Fruit fly (Drosophila melanogaster) whole organism, embryonic: ENCODE data around the gene Mf.
A peak's percentile ranks its signal among the peaks of the same experiment; 100 is the strongest.

ENCODE experiments used
- ATbp ChIP-seq: fragments of 200-800 bp; sonication (Bioruptor generic); optimal IDR thresholded peaks from 2 replicates; lab custom pipeline; 2017; ENCODE audit warnings: missing biosample characterization, mild to moderate bottlenecking, missing genetic modification characterization, missing genetic modification reagents
- Aef1 ChIP-seq: fragments of 200-800 bp; sonication (Bioruptor generic); IDR thresholded peaks from 3 replicates; pipeline ENCODE4 v1.3.6; 2022; ENCODE audit warnings: missing biosample characterization, missing genetic modification characterization
- CG12071 ChIP-seq: fragments of 200-800 bp; sonication (Bioruptor generic); optimal IDR thresholded peaks from 3 replicates; lab custom pipeline; 2018; ENCODE audit warnings: missing biosample characterization, mild to moderate bottlenecking, missing genetic modification characterization
- CG12744 ChIP-seq: fragments of 200-800 bp; sonication (Bioruptor generic); optimal IDR thresholded peaks from 2 replicates; lab custom pipeline; 2016; ENCODE audit warnings: missing biosample characterization, missing genetic modification characterization
- CG13775 ChIP-seq: fragments of 200-800 bp; sonication (Bioruptor generic); optimal IDR thresholded peaks from 3 replicates; lab custom pipeline; 2017; ENCODE audit warnings: missing biosample characterization, mild to moderate bottlenecking, missing genetic modification characterization
- CG15696 ChIP-seq: fragments of 200-800 bp; sonication (Bioruptor generic); optimal IDR thresholded peaks from 2 replicates; lab custom pipeline; 2019; ENCODE audit warnings: missing biosample characterization, mild to moderate bottlenecking, missing genetic modification characterization, moderate library complexity
- CG16779 ChIP-seq: fragments of 200-800 bp; sonication (Bioruptor generic); IDR thresholded peaks from 2 replicates; pipeline ENCODE4 v1.3.6; 2022; ENCODE audit warnings: missing biosample characterization, missing genetic modification characterization
- CG30020 ChIP-seq: fragments of 200-800 bp; optimal IDR thresholded peaks from 2 replicates; lab custom pipeline; 2019; ENCODE audit warnings: missing biosample characterization, mild to moderate bottlenecking, missing genetic modification characterization, moderate library complexity
- CG3065 ChIP-seq: fragments of 200-800 bp; sonication (Bioruptor generic); optimal IDR thresholded peaks from 2 replicates; lab custom pipeline; 2016; ENCODE audit warnings: missing biosample characterization, missing genetic modification characterization
- CG4404 ChIP-seq: fragments of 200-800 bp; sonication (Bioruptor generic); IDR thresholded peaks from 2 replicates; pipeline ENCODE4 v1.3.6; 2022; ENCODE audit warnings: missing biosample characterization, missing genetic modification characterization
- CG6254 ChIP-seq: fragments of 200-800 bp; sonication (Bioruptor generic); optimal IDR thresholded peaks from 3 replicates; lab custom pipeline; 2017; ENCODE audit warnings: mild to moderate bottlenecking, missing biosample characterization, missing genetic modification reagents, missing genetic modification characterization
- CG6689 ChIP-seq: fragments of 200-800 bp; sonication (Bioruptor generic); IDR thresholded peaks from 2 replicates; pipeline ENCODE4 v1.3.6; 2022; ENCODE audit warnings: missing biosample characterization, missing genetic modification characterization
- CG8359 ChIP-seq: fragments of 200-800 bp; sonication (Bioruptor generic); optimal IDR thresholded peaks from 2 replicates; lab custom pipeline; 2017; ENCODE audit warnings: missing biosample characterization, mild to moderate bottlenecking, missing genetic modification characterization, borderline replicate concordance
- CG9437 ChIP-seq: fragments of 200-800 bp; sonication (Bioruptor generic); optimal IDR thresholded peaks from 2 replicates; lab custom pipeline; 2018; ENCODE audit warnings: missing biosample characterization, mild to moderate bottlenecking, missing genetic modification characterization
- Dbx ChIP-seq: fragments of 200-800 bp; sonication (Bioruptor generic); IDR thresholded peaks from 3 replicates; pipeline ENCODE4 v1.3.6; 2022; ENCODE audit warnings: missing biosample characterization, missing genetic modification characterization
- Fer3 ChIP-seq: fragments of 200-800 bp; sonication (Bioruptor generic); optimal IDR thresholded peaks from 2 replicates; lab custom pipeline; 2018; ENCODE audit warnings: missing biosample characterization, mild to moderate bottlenecking, missing genetic modification characterization, moderate library complexity
- HLH54F ChIP-seq: fragments of 200-800 bp; sonication (Bioruptor generic); optimal IDR thresholded peaks from 3 replicates; lab custom pipeline; 2016; ENCODE audit warnings: missing biosample characterization, missing genetic modification characterization
- HmgZ ChIP-seq: fragments of 200-800 bp; sonication (Bioruptor generic); optimal IDR thresholded peaks from 2 replicates; lab custom pipeline; 2018; ENCODE audit warnings: missing biosample characterization, mild to moderate bottlenecking, missing genetic modification characterization
- Hr51 ChIP-seq, 2 experiments: fragments of 200-800 bp; sonication (Bioruptor generic); optimal IDR thresholded peaks; 2 replicates in 1 of 2; 3 replicates in 1 of 2; lab custom pipeline; 2016 to 2018; ENCODE audit warnings: missing biosample characterization in 2 of 2, missing genetic modification characterization in 2 of 2, mild to moderate bottlenecking in 1 of 2, moderate library complexity in 1 of 2
- Jarid2 ChIP-seq: fragments of 200-800 bp; sonication (Bioruptor generic); optimal IDR thresholded peaks from 3 replicates; lab custom pipeline; 2017; ENCODE audit warnings: mild to moderate bottlenecking, missing biosample characterization, missing genetic modification reagents, missing genetic modification characterization
- MBD-R2 ChIP-seq: fragments of 200-800 bp; sonication (Bioruptor generic); IDR thresholded peaks from 2 replicates; pipeline ENCODE4 v1.3.6; 2022; ENCODE audit warnings: missing biosample characterization, missing genetic modification characterization
- MESR4 ChIP-seq: fragments of 200-800 bp; sonication (Bioruptor generic); optimal IDR thresholded peaks from 2 replicates; lab custom pipeline; 2018; ENCODE audit warnings: missing biosample characterization, mild to moderate bottlenecking, missing genetic modification characterization, moderate library complexity
- Med ChIP-seq: fragments of 200-800 bp; sonication (Bioruptor generic); peaks from one replicate; lab custom pipeline; 2016; ENCODE audit warnings: missing biosample characterization, missing genetic modification characterization, mild to moderate bottlenecking, inconsistent platforms, moderate library complexity
- NC2α ChIP-seq: fragments of 200-800 bp; sonication (Bioruptor generic); optimal IDR thresholded peaks from 2 replicates; lab custom pipeline; 2016; ENCODE audit warnings: missing biosample characterization, missing genetic modification characterization
- Nf-YA ChIP-seq: fragments of 200-800 bp; sonication (Bioruptor generic); IDR thresholded peaks from 2 replicates; pipeline ENCODE4 v1.3.6; 2022; ENCODE audit warnings: missing biosample characterization, missing genetic modification characterization
- Oaz ChIP-seq: fragments of 200-800 bp; sonication (Bioruptor generic); IDR thresholded peaks from 2 replicates; pipeline ENCODE4 v1.3.6; 2022; ENCODE audit warnings: missing biosample characterization, missing genetic modification characterization
- Optix ChIP-seq: fragments of 200-800 bp; sonication (Bioruptor generic); IDR thresholded peaks from 3 replicates; pipeline ENCODE4 v1.3.6; 2022; ENCODE audit warnings: missing biosample characterization, missing genetic modification characterization
- Ravus ChIP-seq: fragments of 200-800 bp; sonication (Bioruptor generic); IDR thresholded peaks from 2 replicates; pipeline ENCODE4 v1.3.6; 2022; ENCODE audit warnings: missing biosample characterization, missing genetic modification characterization
- Rfx ChIP-seq: fragments of 200-800 bp; sonication (Bioruptor generic); IDR thresholded peaks from 2 replicates; pipeline ENCODE4 v1.3.6; 2022; ENCODE audit warnings: missing biosample characterization, missing genetic modification characterization
- Sox102F ChIP-seq: fragments of 200-800 bp; sonication (Bioruptor generic); optimal IDR thresholded peaks from 2 replicates; lab custom pipeline; 2018; ENCODE audit warnings: missing biosample characterization, mild to moderate bottlenecking, missing genetic modification characterization, moderate library complexity
- az2 ChIP-seq: fragments of 200-800 bp; sonication (Bioruptor generic); optimal IDR thresholded peaks from 3 replicates; lab custom pipeline; 2016; ENCODE audit warnings: missing biosample characterization, missing genetic modification characterization
- dan ChIP-seq: fragments of 200-800 bp; sonication (Bioruptor generic); IDR thresholded peaks from 2 replicates; pipeline ENCODE4 v1.3.6; 2022; ENCODE audit warnings: missing biosample characterization, missing genetic modification characterization
- dysf ChIP-seq: fragments of 200-800 bp; sonication (Bioruptor generic); IDR thresholded peaks from 3 replicates; pipeline ENCODE4 v1.3.6; 2022; ENCODE audit warnings: missing biosample characterization, missing genetic modification characterization
- gcm ChIP-seq: fragments of 200-800 bp; sonication (Bioruptor generic); optimal IDR thresholded peaks from 2 replicates; lab custom pipeline; 2019; ENCODE audit warnings: missing biosample characterization, mild to moderate bottlenecking, missing genetic modification characterization, moderate library complexity
- gcm2 ChIP-seq: fragments of 200-800 bp; sonication (Bioruptor generic); optimal IDR thresholded peaks from 2 replicates; lab custom pipeline; 2016; ENCODE audit warnings: missing biosample characterization, missing genetic modification characterization
- kni ChIP-seq: fragments of 200-800 bp; sonication (Bioruptor generic); optimal IDR thresholded peaks from 3 replicates; lab custom pipeline; 2017; ENCODE audit warnings: mild to moderate bottlenecking, missing biosample characterization, missing genetic modification reagents, missing genetic modification characterization
- nerfin-1 ChIP-seq: fragments of 200-800 bp; sonication (Bioruptor generic); optimal IDR thresholded peaks from 3 replicates; lab custom pipeline; 2019; ENCODE audit warnings: missing biosample characterization, mild to moderate bottlenecking, missing genetic modification characterization, moderate library complexity
- pfk ChIP-seq: fragments of 200-800 bp; sonication (Bioruptor generic); optimal IDR thresholded peaks from 2 replicates; lab custom pipeline; 2018; ENCODE audit warnings: missing biosample characterization, mild to moderate bottlenecking, missing genetic modification characterization, moderate library complexity
- pho ChIP-seq: fragments of 200-800 bp; sonication (Bioruptor generic); optimal IDR thresholded peaks from 2 replicates; lab custom pipeline; 2016; ENCODE audit warnings: missing biosample characterization, missing genetic modification characterization
- pita ChIP-seq: fragments of 200-800 bp; sonication (Bioruptor generic); optimal IDR thresholded peaks from 2 replicates; lab custom pipeline; 2017; ENCODE audit warnings: missing biosample characterization, mild to moderate bottlenecking, missing genetic modification characterization
- prd ChIP-seq, 3 experiments: fragments of >200 bp in 2 of 3; fragments of 200-800 bp in 1 of 3; sonication (Bioruptor generic) in 1 of 3; optimal IDR thresholded peaks in 2 of 3; IDR thresholded peaks in 1 of 3; 2 replicates in 2 of 3; 3 replicates in 1 of 3; pipeline versions ENCODE4 v1.3.6 to Lab custom; 2017 to 2022; ENCODE audit warnings: missing biosample characterization in 1 of 3, missing genetic modification characterization in 1 of 3
- row ChIP-seq: fragments of 200-800 bp; sonication (Bioruptor generic); IDR thresholded peaks from 3 replicates; pipeline ENCODE4 v1.3.6; 2022; ENCODE audit warnings: missing biosample characterization, missing genetic modification characterization
- run ChIP-seq: fragments of 200-800 bp; sonication (Bioruptor generic); optimal IDR thresholded peaks from 3 replicates; lab custom pipeline; 2018; ENCODE audit warnings: missing biosample characterization, mild to moderate bottlenecking, missing genetic modification characterization
- sens ChIP-seq: fragments of 200-800 bp; sonication (Bioruptor generic); peaks from one replicate; lab custom pipeline; 2016; ENCODE audit warnings: missing biosample characterization, missing genetic modification characterization
- seq ChIP-seq: fragments of 200-800 bp; sonication (Bioruptor generic); IDR thresholded peaks from 2 replicates; pipeline ENCODE4 v1.3.6; 2022; ENCODE audit warnings: missing biosample characterization, missing genetic modification characterization
- ssp ChIP-seq: fragments of 200-800 bp; sonication (Bioruptor generic); IDR thresholded peaks from 2 replicates; pipeline ENCODE4 v1.3.6; 2022; ENCODE audit warnings: missing biosample characterization, missing genetic modification characterization
- tin ChIP-seq: fragments of 200-800 bp; sonication (Bioruptor generic); optimal IDR thresholded peaks from 3 replicates; lab custom pipeline; 2016; ENCODE audit warnings: missing biosample characterization, missing genetic modification characterization
- toy ChIP-seq: fragments of 200-800 bp; sonication (Bioruptor generic); IDR thresholded peaks from 2 replicates; pipeline ENCODE4 v1.3.6; 2022; ENCODE audit warnings: missing biosample characterization, missing genetic modification characterization
- wor ChIP-seq: fragments of 200-800 bp; sonication (Bioruptor generic); IDR thresholded peaks from 2 replicates; pipeline ENCODE4 v1.3.6; 2022; ENCODE audit warnings: missing biosample characterization, missing genetic modification characterization
- zf30C ChIP-seq: fragments of 200-800 bp; sonication (Bioruptor generic); optimal IDR thresholded peaks from 3 replicates; lab custom pipeline; 2018; ENCODE audit warnings: missing biosample characterization, mild to moderate bottlenecking, missing genetic modification characterization

Mf gene

dm6 chr3R:15229329-15229876, 48.1 kb upstream of the Mf start, which contains the start of the genes Art3 and mRpS10 (continued):
- TF ChIP-seq pho (GFP tag; lab: Kevin White, UChicago), result peak; percentile 100
- peak; percentile 99 for TF ChIP-seq gcm2 (GFP tag; lab: Kevin White, UChicago)
- TF ChIP-seq HLH54F, result peak; percentile 100
- peak; percentile 100 for TF ChIP-seq CG15696 (tag; lab: Kevin White, UChicago)
- peak; percentile 100 for TF ChIP-seq seq
- TF ChIP-seq CG30020 (tag; lab: Kevin White, UChicago), result peak; percentile 95
- peak; percentile 98 for TF ChIP-seq CG6254 (GFP tag; lab: Kevin White, UChicago)
- TF ChIP-seq sens, result peak; percentile 100
- TF ChIP-seq wor (GFP tag; lab: Robert Waterston, UW), result peak; percentile 100
- peak; percentile 100 for TF ChIP-seq Med (GFP tag; lab: Kevin White, UChicago)
- peak; percentile 100 for TF ChIP-seq Fer3
- peak; percentile 100 for TF ChIP-seq Oaz (GFP tag; lab: Robert Waterston, UW)
- peak; percentile 100 for TF ChIP-seq Hr51 (GFP tag; optimal IDR thresholded peaks at IDR 0.05; lab: Kevin White, UChicago)
- peak; percentile 99 for TF ChIP-seq kni (GFP tag; lab: Kevin White, UChicago)
- TF ChIP-seq toy, result peak; percentile 100
- TF ChIP-seq az2 (GFP tag; lab: Kevin White, UChicago), result peak; percentile 100
- peak; percentile 97 for TF ChIP-seq ssp (GFP tag; lab: Robert Waterston, UW)
- TF ChIP-seq dan, result peak; percentile 99
- TF ChIP-seq CG12744 (GFP tag; lab: Kevin White, UChicago), result peak; percentile 100
- TF ChIP-seq Nf-YA (GFP tag; lab: Robert Waterston, UW), result peak; percentile 100
- TF ChIP-seq CG12071 (GFP tag; lab: Kevin White, UChicago), result peak; percentile 100
- TF ChIP-seq MESR4 (GFP tag; lab: Kevin White, UChicago), result peak; percentile 93
- TF ChIP-seq CG3065 (GFP tag; lab: Kevin White, UChicago), result peak; percentile 100
- TF ChIP-seq CG9437 (GFP tag; lab: Kevin White, UChicago), result peak; percentile 98
- peak; percentile 100 for TF ChIP-seq dysf
- TF ChIP-seq CG13775 (GFP tag; lab: Kevin White, UChicago), result peak; percentile 100
- TF ChIP-seq row, result peak; percentile 100
- peak; percentile 99 for TF ChIP-seq Ravus (GFP tag; lab: Robert Waterston, UW)
- TF ChIP-seq run (tag; lab: Kevin White, UChicago), result peak; percentile 100
- TF ChIP-seq Rfx (GFP tag; lab: Robert Waterston, UW), result peak; percentile 100
- peak; percentile 100 for TF ChIP-seq CG16779 (GFP tag; lab: Robert Waterston, UW)
- TF ChIP-seq CG8359 (GFP tag; lab: Kevin White, UChicago), result peak; percentile 97
- peak; percentile 100 for TF ChIP-seq gcm
- TF ChIP-seq tin, result peak; percentile 100
- TF ChIP-seq Sox102F (GFP tag; lab: Kevin White, UChicago), result peak; percentile 100
- TF ChIP-seq ATbp (GFP tag; lab: Kevin White, UChicago), result peak; percentile 99
- peak; percentile 72 for TF ChIP-seq zf30C (GFP tag; lab: Kevin White, UChicago)
- peak; percentile 100 for TF ChIP-seq CG6689 (GFP tag; lab: Robert Waterston, UW)
- no peak for TF ChIP-seq Jarid2 (GFP tag; lab: Kevin White, UChicago)
- no peak for TF ChIP-seq pita (GFP tag; lab: Kevin White, UChicago)
- peak; percentile 100 for TF ChIP-seq CG4404
- TF ChIP-seq MBD-R2 (GFP tag; lab: Robert Waterston, UW), result peak; percentile 100
- peak; percentile 100 for TF ChIP-seq Aef1
- TF ChIP-seq pfk (GFP tag; lab: Kevin White, UChicago), result peak; percentile 84
- peak; percentile 100 for TF ChIP-seq HmgZ
- TF ChIP-seq Optix (GFP tag; lab: Robert Waterston, UW), result peak; percentile 88; the same call in 2 of the 3 replicates
- TF ChIP-seq nerfin-1 (tag; lab: Kevin White, UChicago), result peak; percentile 100
- peak; percentile 100 for TF ChIP-seq Dbx (GFP tag; lab: Robert Waterston, UW)
- peak; percentile 99 for TF ChIP-seq NC2α (GFP tag; lab: Kevin White, UChicago)
- TF ChIP-seq prd (optimal IDR thresholded peaks at IDR 0.05; lab: Kevin White, UChicago), result no peak
- peak; percentile 100 for TF ChIP-seq prd (GFP tag; IDR thresholded peaks at IDR 0.05; lab: Robert Waterston, UW)
